Worm (Caenorhabditis elegans) whole organism, mixed stage, embryonic: ENCODE data around the gene emc-5.
A peak's percentile ranks its signal among the peaks of the same experiment; 100 is the strongest.

Source experiments
- M03D4.4 ChIP-seq: sonication (generic microtip); optimal IDR thresholded peaks from 2 replicates; lab custom pipeline; 2017; ENCODE audit warnings: mild to moderate bottlenecking, missing genetic modification characterization, missing compliant biosample characterization
- bed-3 ChIP-seq: fragments of 200-800 bp; sonication (Bioruptor generic); optimal IDR thresholded peaks from 3 replicates; lab custom pipeline; 2018; ENCODE audit warnings: mild to moderate bottlenecking, missing genetic modification characterization, moderate library complexity, missing compliant biosample characterization
- blmp-1 ChIP-seq: fragments of 150-350 bp; optimal IDR thresholded peaks from 2 replicates; lab custom pipeline; 2014; ENCODE audit warnings: missing biosample characterization, missing genetic modification characterization
- ceh-39 ChIP-seq: fragments of 150-350 bp; optimal IDR thresholded peaks from 2 replicates; lab custom pipeline; 2014; ENCODE audit warnings: missing biosample characterization, missing genetic modification characterization
- ceh-43 ChIP-seq: fragments of 200-800 bp; sonication (Bioruptor generic); optimal IDR thresholded peaks from 2 replicates; lab custom pipeline; 2018; ENCODE audit warnings: mild to moderate bottlenecking, missing genetic modification characterization, moderate library complexity, missing compliant biosample characterization
- ceh-83 ChIP-seq: fragments of 200-800 bp; sonication (Bioruptor generic); optimal IDR thresholded peaks from 2 replicates; lab custom pipeline; 2018; ENCODE audit warnings: mild to moderate bottlenecking, missing genetic modification characterization, missing compliant biosample characterization
- ces-1 ChIP-seq: fragments of 150-350 bp; optimal IDR thresholded peaks from 2 replicates; lab custom pipeline; 2014; ENCODE audit warnings: missing biosample characterization, missing genetic modification reagents, missing genetic modification characterization
- cnd-1 ChIP-seq: fragments of 200-800 bp; sonication (Bioruptor generic); optimal IDR thresholded peaks from 2 replicates; lab custom pipeline; 2018; ENCODE audit warnings: mild to moderate bottlenecking, missing genetic modification characterization, missing compliant biosample characterization
- drap-1 ChIP-seq: fragments of 200-800 bp; sonication (Bioruptor generic); optimal IDR thresholded peaks from 3 replicates; lab custom pipeline; 2018; ENCODE audit warnings: mild to moderate bottlenecking, missing genetic modification characterization, missing compliant biosample characterization
- elt-1 ChIP-seq: sonication (generic microtip); optimal IDR thresholded peaks from 2 replicates; lab custom pipeline; 2017; ENCODE audit warnings: missing genetic modification characterization, mild to moderate bottlenecking, missing compliant biosample characterization, antibody characterized with exemption, moderate library complexity, borderline replicate concordance; ENCODE audit not compliant: insufficient read depth
- elt-3 ChIP-seq: fragments of 150-350 bp; optimal IDR thresholded peaks from 2 replicates; lab custom pipeline; 2014; ENCODE audit warnings: missing biosample characterization, missing genetic modification characterization
- flh-1 ChIP-seq: fragments of 200-800 bp; sonication (Bioruptor generic); optimal IDR thresholded peaks from 2 replicates; lab custom pipeline; 2018; ENCODE audit warnings: mild to moderate bottlenecking, missing genetic modification characterization, moderate library complexity, missing compliant biosample characterization
- ham-2 ChIP-seq: fragments of 200-800 bp; sonication (Bioruptor generic); optimal IDR thresholded peaks from 2 replicates; lab custom pipeline; 2018; ENCODE audit warnings: mild to moderate bottlenecking, missing genetic modification characterization, missing compliant biosample characterization
- hlh-1 ChIP-seq: fragments of 150-350 bp; optimal IDR thresholded peaks from 2 replicates; lab custom pipeline; 2014; ENCODE audit warnings: missing biosample characterization, missing genetic modification reagents, missing genetic modification characterization
- lin-13 ChIP-seq: fragments of 150-350 bp; optimal IDR thresholded peaks from 2 replicates; lab custom pipeline; 2014; ENCODE audit warnings: missing biosample characterization, missing genetic modification characterization
- lin-32 ChIP-seq: fragments of 200-800 bp; sonication (Bioruptor generic); optimal IDR thresholded peaks from 2 replicates; lab custom pipeline; 2018; ENCODE audit warnings: mild to moderate bottlenecking, missing genetic modification characterization, missing compliant biosample characterization
- lsy-2 ChIP-seq: fragments of 150-350 bp; optimal IDR thresholded peaks from 2 replicates; lab custom pipeline; 2014; ENCODE audit warnings: missing biosample characterization, missing genetic modification characterization
- mab-5 ChIP-seq: fragments of 150-350 bp; optimal IDR thresholded peaks from 2 replicates; lab custom pipeline; 2014; ENCODE audit warnings: missing biosample characterization, missing genetic modification characterization
- mep-1 ChIP-seq: fragments of 150-350 bp; optimal IDR thresholded peaks from 2 replicates; lab custom pipeline; 2017; ENCODE audit warnings: missing biosample characterization, missing genetic modification reagents, missing genetic modification characterization, inconsistent platforms
- mls-2 ChIP-seq: sonication (generic microtip); optimal IDR thresholded peaks from 2 replicates; lab custom pipeline; 2016; ENCODE audit warnings: mild to moderate bottlenecking, missing genetic modification characterization, moderate library complexity, missing compliant biosample characterization
- nhr-12 ChIP-seq: fragments of 150-350 bp; optimal IDR thresholded peaks from 2 replicates; lab custom pipeline; 2014; ENCODE audit warnings: missing biosample characterization, missing genetic modification characterization
- nhr-2 ChIP-seq: fragments of 150-350 bp; optimal IDR thresholded peaks from 2 replicates; lab custom pipeline; 2014; ENCODE audit warnings: missing biosample characterization, missing genetic modification characterization
- nhr-237 ChIP-seq: fragments of 150-350 bp; optimal IDR thresholded peaks from 2 replicates; lab custom pipeline; 2014; ENCODE audit warnings: missing biosample characterization, missing genetic modification characterization
- nhr-28 ChIP-seq: fragments of 150-350 bp; optimal IDR thresholded peaks from 2 replicates; lab custom pipeline; 2014; ENCODE audit warnings: missing biosample characterization, missing genetic modification characterization
- nhr-76 ChIP-seq: sonication (generic microtip); optimal IDR thresholded peaks from 2 replicates; lab custom pipeline; 2017; ENCODE audit warnings: missing biosample characterization, missing genetic modification characterization
- pha-4 ChIP-seq: fragments of 150-350 bp; optimal IDR thresholded peaks from 2 replicates; lab custom pipeline; 2018; ENCODE audit warnings: missing biosample characterization, missing genetic modification reagents, missing genetic modification characterization
- sem-2 ChIP-seq: fragments of 200-800 bp; sonication (Bioruptor generic); optimal IDR thresholded peaks from 2 replicates; lab custom pipeline; 2018; ENCODE audit warnings: mild to moderate bottlenecking, missing genetic modification characterization, missing compliant biosample characterization
- snpc-4 ChIP-seq: fragments of 150-350 bp; optimal IDR thresholded peaks from 2 replicates; lab custom pipeline; 2014; ENCODE audit warnings: missing biosample characterization, missing genetic modification characterization
- sptf-1 ChIP-seq: sonication (generic microtip); optimal IDR thresholded peaks from 2 replicates; lab custom pipeline; 2017; ENCODE audit warnings: mild to moderate bottlenecking, missing genetic modification characterization, moderate library complexity, missing compliant biosample characterization
- tbx-8 ChIP-seq: fragments of 200-800 bp; sonication (Bioruptor generic); optimal IDR thresholded peaks from 2 replicates; lab custom pipeline; 2018; ENCODE audit warnings: mild to moderate bottlenecking, missing genetic modification characterization, moderate library complexity, missing compliant biosample characterization
- unc-120 ChIP-seq: sonication (generic microtip); optimal IDR thresholded peaks from 2 replicates; lab custom pipeline; 2017; ENCODE audit warnings: missing genetic modification characterization, missing compliant biosample characterization; ENCODE audit not compliant: poor library complexity, severe bottlenecking
- unc-39 ChIP-seq: fragments of 150-350 bp; optimal IDR thresholded peaks from 2 replicates; lab custom pipeline; 2014; ENCODE audit warnings: missing biosample characterization, missing genetic modification characterization
- unc-62 ChIP-seq: fragments of 150-350 bp; optimal IDR thresholded peaks from 2 replicates; lab custom pipeline; 2014; ENCODE audit warnings: missing biosample characterization, missing genetic modification reagents, missing genetic modification characterization
- zip-8 ChIP-seq: fragments of 150-350 bp; optimal IDR thresholded peaks from 2 replicates; lab custom pipeline; 2014; ENCODE audit warnings: missing biosample characterization, missing genetic modification characterization
- ztf-11 ChIP-seq: fragments of 150-350 bp; optimal IDR thresholded peaks from 2 replicates; lab custom pipeline; 2014; ENCODE audit warnings: missing biosample characterization, missing genetic modification characterization

The emc-5 gene

DNA sequence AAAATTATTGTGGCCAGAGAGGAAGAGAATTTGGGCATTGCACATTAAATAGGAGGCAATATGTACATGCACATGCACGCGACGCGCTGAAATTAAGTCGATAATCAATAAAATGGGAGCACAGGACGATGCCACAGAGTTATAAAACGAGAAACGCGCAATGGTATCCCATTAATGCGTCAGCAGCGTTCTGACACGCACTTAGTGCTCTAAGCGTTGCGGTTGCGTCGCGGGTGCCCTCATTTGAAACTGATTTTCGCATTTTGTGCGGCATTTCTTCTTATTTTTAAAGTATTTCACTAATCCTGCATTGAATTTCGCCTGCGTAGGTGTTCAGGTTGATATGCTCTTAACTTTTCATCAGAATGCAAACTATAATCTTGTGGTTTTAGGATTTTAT is 43.6 kb upstream of the emc-5 start, which contains the start of gene rsp-1:
rsp-1 (plus strand) TSS at position 338 of the 400 bp plus-strand sequence.
- TF ChIP-seq elt-3 (tag; lab: Kevin White, UChicago) (peak; percentile 40), ztf-11 (peak; percentile 75), unc-62 (peak; percentile 43), unc-39 (tag; lab: Kevin White, UChicago) (no peak), snpc-4 (tag; lab: Kevin White, UChicago) (no peak), cnd-1 (tag; lab: Kevin White, UChicago) (peak; percentile 66), tbx-8 (GFP tag; lab: Kevin White, UChicago) (peak; percentile 15), nhr-76 (tag; lab: Kevin White, UChicago) (no peak), unc-120 (tag; lab: Kevin White, UChicago) (peak; percentile 31), lin-32 (GFP tag; lab: Kevin White, UChicago) (peak; percentile 20), sptf-1 (tag; lab: Kevin White, UChicago) (peak; percentile 90), mep-1 (peak; percentile 86), hlh-1 (tag; lab: Kevin White, UChicago) (peak; percentile 44), mab-5 (tag; lab: Kevin White, UChicago) (no peak), flh-1 (GFP tag; lab: Kevin White, UChicago) (no peak), nhr-28 (tag; lab: Kevin White, UChicago) (no peak), lin-13 (peak; percentile 93), ceh-83 (GFP tag; lab: Kevin White, UChicago) (no peak), M03D4.4 (peak; percentile 37), elt-1 (tag; lab: Kevin White, UChicago) (no peak), nhr-12 (tag; lab: Kevin White, UChicago) (no peak), ces-1 (GFP tag; lab: Kevin White, UChicago) (peak; percentile 67), ceh-43 (GFP tag; lab: Kevin White, UChicago) (peak; percentile 53), ceh-39 (peak; percentile 79), blmp-1 (tag; lab: Kevin White, UChicago) (no peak), bed-3 (no peak), ham-2 (GFP tag; lab: Kevin White, UChicago) (no peak), zip-8 (no peak), lsy-2 (tag; lab: Kevin White, UChicago) (peak; percentile 80), mls-2 (peak; percentile 81), pha-4 (tag; lab: Kevin White, UChicago) (peak; percentile 96), nhr-2 (tag; lab: Kevin White, UChicago) (no peak), sem-2 (no peak), drap-1 (peak; percentile 39), nhr-237 (peak; percentile 72)

- TF ChIP-seq mab-5 (tag; lab: Kevin White, UChicago) (no peak), ceh-39 (peak; percentile 9), hlh-1 (tag; lab: Kevin White, UChicago) (peak; percentile 24)
- TF ChIP-seq, all 35 proteins: peak for 2
Measured at ce11 chrII:11453639-11454038, 42.9 kb upstream of the emc-5 start.

ce11 chrII:11455140-11455539 is 41.4 kb upstream of the emc-5 start:
- TF ChIP-seq nhr-12 (tag; lab: Kevin White, UChicago) (no peak), ztf-11 (no peak), nhr-28 (tag; lab: Kevin White, UChicago) (no peak), tbx-8 (GFP tag; lab: Kevin White, UChicago) (no peak), hlh-1 (tag; lab: Kevin White, UChicago) (no peak), elt-1 (tag; lab: Kevin White, UChicago) (no peak)

DNA sequence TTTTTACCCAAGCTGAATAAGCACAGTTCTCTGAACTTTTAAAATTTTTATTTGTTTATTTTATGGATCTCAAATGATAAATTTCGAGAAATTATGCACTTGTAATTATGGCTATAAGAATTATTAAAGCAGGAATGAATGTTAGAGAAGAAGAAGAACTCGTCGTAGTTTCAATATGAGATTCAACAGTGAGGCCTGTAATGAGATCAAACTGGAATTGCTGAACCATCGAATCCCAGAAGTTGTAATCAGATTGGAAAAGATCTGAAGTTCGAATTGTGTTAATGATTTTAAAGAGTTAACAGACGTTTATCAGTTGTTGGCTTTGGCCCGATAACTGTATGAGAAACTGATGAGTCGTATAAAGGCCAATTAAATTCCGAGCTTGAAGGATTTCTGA is 40.9 kb upstream of the emc-5 start:
- TF ChIP-seq drap-1: no peak
- TF ChIP-seq sem-2: no peak
- TF ChIP-seq mep-1: no peak
- no peak for TF ChIP-seq lsy-2 (tag; lab: Kevin White, UChicago)
- no peak for TF ChIP-seq elt-3 (tag; lab: Kevin White, UChicago)
- no peak for TF ChIP-seq mab-5 (tag; lab: Kevin White, UChicago)
- no peak for TF ChIP-seq bed-3
